Worm (Caenorhabditis elegans) whole organism, L2 larva: Measurements from ENCODE around the gene T26G10.4.

Experiments
- Y55F3AM.14 ChIP-seq: fragments of 200-800 bp; sonication (Bioruptor generic); optimal IDR thresholded peaks from 2 replicates; lab custom pipeline; 2018; ENCODE audit warnings: mild to moderate bottlenecking, missing genetic modification characterization, missing compliant biosample characterization
- aly-2 ChIP-seq: fragments of 150-350 bp; optimal IDR thresholded peaks from 2 replicates; lab custom pipeline; 2014; ENCODE audit warnings: missing biosample characterization, missing genetic modification characterization
- blmp-1 ChIP-seq: sonication (generic microtip); optimal IDR thresholded peaks from 2 replicates; lab custom pipeline; 2017; ENCODE audit warnings: missing genetic modification characterization, mild to moderate bottlenecking, missing compliant biosample characterization, antibody characterized with exemption, moderate library complexity; ENCODE audit not compliant: insufficient read depth
- lin-11 ChIP-seq: fragments of 150-350 bp; sonication (generic microtip); optimal IDR thresholded peaks from 2 replicates; lab custom pipeline; 2014; ENCODE audit warnings: missing biosample characterization, missing genetic modification characterization, inconsistent platforms, mixed read lengths
- lin-39 ChIP-seq: fragments of 150-350 bp; optimal IDR thresholded peaks from 2 replicates; lab custom pipeline; 2014; ENCODE audit warnings: missing biosample characterization, missing genetic modification reagents, missing genetic modification characterization
- lsy-2 ChIP-seq, 2 experiments: fragments of 150-350 bp in 1 of 2; sonication (generic microtip) in 1 of 2; optimal IDR thresholded peaks; 2 replicates each; lab custom pipeline; 2014 to 2017; ENCODE audit warnings: missing biosample characterization in 2 of 2, missing genetic modification characterization in 2 of 2
- nhr-129 ChIP-seq: fragments of 150-350 bp; optimal IDR thresholded peaks from 2 replicates; lab custom pipeline; 2014; ENCODE audit warnings: missing biosample characterization, missing genetic modification characterization
- nhr-25 ChIP-seq: fragments of 150-350 bp; sonication (generic microtip); optimal IDR thresholded peaks from 3 replicates; lab custom pipeline; 2014; ENCODE audit warnings: missing biosample characterization, missing genetic modification characterization
- unc-62 ChIP-seq: fragments of 150-350 bp; optimal IDR thresholded peaks from 2 replicates; lab custom pipeline; 2014; ENCODE audit warnings: missing biosample characterization, missing genetic modification reagents, missing genetic modification characterization
- zag-1 ChIP-seq: fragments of 150-350 bp; optimal IDR thresholded peaks from 2 replicates; lab custom pipeline; 2014; ENCODE audit warnings: missing biosample characterization, missing genetic modification characterization

- TF ChIP-seq Y55F3AM.14 (GFP tag; lab: Kevin White, UChicago) (no peak), aly-2 (tag; lab: Kevin White, UChicago) (no peak), unc-62 (GFP tag; lab: Kevin White, UChicago) (no peak), nhr-25 (tag; lab: Kevin White, UChicago) (no peak), lsy-2 (tag; optimal IDR thresholded peaks at IDR 0.05; lab: Kevin White, UChicago) (no peak), blmp-1 (tag; lab: Kevin White, UChicago) (no peak), nhr-129 (tag; lab: Kevin White, UChicago) (no peak), lin-11 (peak; percentile 5), zag-1 (tag; lab: Kevin White, UChicago) (no peak), lin-39 (tag; lab: Kevin White, UChicago) (no peak)
These were observed 30.3 kb upstream of the T26G10.4 start, which contains the start of gene slc-17.2 for ce11 chrIII:9390007-9390406.
